Fruit fly (Drosophila melanogaster): ENCODE results near the gene CG13931.

DNA sequence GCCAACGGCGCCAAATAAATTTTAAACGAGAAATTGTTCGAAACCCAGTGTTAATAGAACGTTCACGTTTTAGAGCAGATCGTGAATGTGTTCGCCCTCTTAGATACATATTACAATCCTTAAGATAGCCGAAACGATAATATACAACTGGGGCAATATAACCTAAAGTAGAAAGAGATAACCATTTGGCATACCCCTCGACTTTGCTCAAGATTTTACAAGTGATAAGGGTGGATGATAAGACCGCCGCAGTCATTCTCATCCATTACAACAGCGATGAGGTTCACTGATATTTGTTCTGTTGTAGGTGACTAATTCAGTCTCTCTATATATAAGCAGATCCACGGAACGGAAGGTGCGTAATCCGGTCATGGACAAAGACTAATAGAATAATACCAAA lies 24.5 kb upstream of the CG13931 start:
- peak; percentile 0 for TF ChIP-seq kay (GFP tag; ENCODE audit: borderline replicate concordance)
- peak; percentile 8 for TF ChIP-seq Mnt (GFP tag; optimal IDR thresholded peaks at IDR 0.05)
- TF ChIP-seq CG5204 (GFP tag; optimal IDR thresholded peaks at IDR 0.05) = no peak
- peak; percentile 48 for TF ChIP-seq cic (GFP tag; optimal IDR thresholded peaks at IDR 0.05)
- no peak for TF ChIP-seq CG14711 (tag; optimal IDR thresholded peaks at IDR 0.05)
- no peak for TF ChIP-seq toe (GFP tag; optimal IDR thresholded peaks at IDR 0.05)
- no peak for TF ChIP-seq Clk (GFP tag; optimal IDR thresholded peaks at IDR 0.05)
- TF ChIP-seq cnc (optimal IDR thresholded peaks at IDR 0.05) = no peak
- no peak for TF ChIP-seq tj (GFP tag; optimal IDR thresholded peaks at IDR 0.05)
- no peak for TF ChIP-seq CG1620 (GFP tag; optimal IDR thresholded peaks at IDR 0.05)
- TF ChIP-seq pad (GFP tag; optimal IDR thresholded peaks at IDR 0.05) = no peak
- no peak for TF ChIP-seq CG7101 (tag; optimal IDR thresholded peaks at IDR 0.05)
- no peak for TF ChIP-seq ovo (GFP tag; optimal IDR thresholded peaks at IDR 0.05)
- no peak for TF ChIP-seq CG7045 (GFP tag; optimal IDR thresholded peaks at IDR 0.05)

Measured in whole organism, adult.